Worm (Caenorhabditis elegans) whole organism, young adult: ENCODE results near the gene C28C12.11.

Experiments
- B0261.1 ChIP-seq: sonication (generic microtip); optimal IDR thresholded peaks from 2 replicates; lab custom pipeline; 2016; ENCODE audit warnings: mild to moderate bottlenecking, missing genetic modification characterization, moderate library complexity, missing compliant biosample characterization
- F10E7.11 ChIP-seq: sonication (generic microtip); optimal IDR thresholded peaks from 2 replicates; lab custom pipeline; 2017; ENCODE audit warnings: mild to moderate bottlenecking, missing genetic modification characterization, moderate library complexity, missing compliant biosample characterization
- F33H1.4 ChIP-seq: fragments of 200-800 bp; sonication (Bioruptor generic); IDR thresholded peaks from 2 replicates; pipeline ENCODE4 v1.3.6; 2022; ENCODE audit warnings: missing genetic modification reagents, missing genetic modification characterization, missing compliant biosample characterization
- Y56A3A.18 ChIP-seq: fragments of 200-800 bp; sonication (Bioruptor generic); IDR thresholded peaks from 2 replicates; pipeline ENCODE4 v1.3.6; 2022; ENCODE audit warnings: missing genetic modification reagents, missing genetic modification characterization, missing compliant biosample characterization
- Y95B8A.8 ChIP-seq: fragments of 200-800 bp; sonication (Bioruptor generic); IDR thresholded peaks from 2 replicates; pipeline ENCODE4 v1.3.6; 2022; ENCODE audit warnings: missing genetic modification reagents, missing genetic modification characterization, missing compliant biosample characterization
- atf-7 ChIP-seq: sonication (generic microtip); optimal IDR thresholded peaks from 2 replicates; lab custom pipeline; 2017; ENCODE audit warnings: mild to moderate bottlenecking, missing genetic modification characterization, missing compliant biosample characterization
- athp-1 ChIP-seq: sonication (generic microtip); optimal IDR thresholded peaks from 2 replicates; lab custom pipeline; 2017; ENCODE audit warnings: mild to moderate bottlenecking, missing genetic modification characterization, missing compliant biosample characterization
- attf-3 ChIP-seq: fragments of 200-800 bp; sonication (Bioruptor generic); conservative IDR thresholded peaks from 2 replicates; pipeline ENCODE4 v1.3.6; 2022; ENCODE audit warnings: missing genetic modification reagents, missing genetic modification characterization, missing compliant biosample characterization
- bed-2 ChIP-seq: fragments of 200-800 bp; sonication (Bioruptor generic); IDR thresholded peaks from 2 replicates; pipeline ENCODE4 v1.3.6; 2022; ENCODE audit warnings: missing genetic modification reagents, missing genetic modification characterization, missing compliant biosample characterization
- ceh-79 ChIP-seq: sonication (generic microtip); optimal IDR thresholded peaks from 2 replicates; lab custom pipeline; 2017; ENCODE audit warnings: mild to moderate bottlenecking, missing genetic modification characterization, missing compliant biosample characterization
- ceh-91 ChIP-seq: fragments of 200-800 bp; sonication (Bioruptor generic); IDR thresholded peaks from 2 replicates; pipeline ENCODE4 v1.3.6; 2022; ENCODE audit warnings: missing genetic modification reagents, missing genetic modification characterization, missing compliant biosample characterization
- die-1 ChIP-seq: sonication (generic microtip); optimal IDR thresholded peaks from 2 replicates; lab custom pipeline; 2016; ENCODE audit warnings: missing genotype, mild to moderate bottlenecking, missing genetic modification characterization, missing compliant biosample characterization
- dox-1 ChIP-seq: fragments of 200-800 bp; sonication (Bioruptor generic); IDR thresholded peaks from 2 replicates; pipeline ENCODE4 v1.3.6; 2022; ENCODE audit warnings: missing genetic modification reagents, missing genetic modification characterization, missing compliant biosample characterization
- dpff-1 ChIP-seq: sonication (generic microtip); optimal IDR thresholded peaks from 2 replicates; lab custom pipeline; 2017; ENCODE audit warnings: mild to moderate bottlenecking, missing genetic modification characterization, missing compliant biosample characterization
- efl-1 ChIP-seq: fragments of 150-350 bp; optimal IDR thresholded peaks from 2 replicates; lab custom pipeline; 2014; ENCODE audit warnings: missing biosample characterization, missing genetic modification reagents, missing genetic modification characterization
- ets-4 ChIP-seq: fragments of 200-800 bp; sonication (Bioruptor generic); optimal IDR thresholded peaks from 2 replicates; lab custom pipeline; 2018; ENCODE audit warnings: mild to moderate bottlenecking, missing genetic modification characterization, missing compliant biosample characterization
- hsf-1 ChIP-seq: fragments of 200-800 bp; sonication (Bioruptor generic); IDR thresholded peaks from 2 replicates; pipeline ENCODE4 v1.3.6; 2022; ENCODE audit warnings: missing genetic modification reagents, missing genetic modification characterization, missing compliant biosample characterization
- let-526 ChIP-seq: fragments of 200-800 bp; sonication (Bioruptor generic); IDR thresholded peaks from 2 replicates; pipeline ENCODE4 v1.3.6; 2022; ENCODE audit warnings: missing genetic modification reagents, missing genetic modification characterization, missing compliant biosample characterization
- lin-26 ChIP-seq: fragments of 200-800 bp; sonication (Bioruptor generic); IDR thresholded peaks from 2 replicates; pipeline ENCODE4 v1.3.6; 2022; ENCODE audit warnings: missing genetic modification reagents, missing genetic modification characterization, missing compliant biosample characterization
- lin-54 ChIP-seq: fragments of 200-800 bp; sonication (Bioruptor generic); optimal IDR thresholded peaks from 2 replicates; lab custom pipeline; 2018; ENCODE audit warnings: mild to moderate bottlenecking, missing genetic modification characterization, missing compliant biosample characterization
- madf-6 ChIP-seq: fragments of 200-800 bp; sonication (Bioruptor generic); IDR thresholded peaks from 2 replicates; pipeline ENCODE4 v1.3.6; 2022; ENCODE audit warnings: missing genetic modification reagents, missing genetic modification characterization, missing compliant biosample characterization
- mxl-1 ChIP-seq: sonication (generic microtip); optimal IDR thresholded peaks from 2 replicates; lab custom pipeline; 2016; ENCODE audit warnings: missing genetic modification characterization, missing compliant biosample characterization
- nhr-80 ChIP-seq: sonication (generic microtip); optimal IDR thresholded peaks from 2 replicates; lab custom pipeline; 2016; ENCODE audit warnings: missing genetic modification characterization, missing compliant biosample characterization
- rcor-1 ChIP-seq: fragments of 200-800 bp; sonication (Bioruptor generic); IDR thresholded peaks from 2 replicates; pipeline ENCODE4 v1.3.6; 2022; ENCODE audit warnings: missing genetic modification reagents, missing genetic modification characterization, missing compliant biosample characterization
- repo-1 ChIP-seq: sonication (generic microtip); optimal IDR thresholded peaks from 2 replicates; lab custom pipeline; 2017; ENCODE audit warnings: mild to moderate bottlenecking, missing genetic modification characterization, missing compliant biosample characterization
- snpc-4 ChIP-seq, 5 experiments: fragments of 150-350 bp in 1 of 5; sonication (generic microtip) in 4 of 5; optimal IDR thresholded peaks; 2 replicates each; lab custom pipeline; 2014 to 2018; ENCODE audit warnings: missing genetic modification characterization in 5 of 5, missing biosample characterization in 3 of 5, antibody characterized with exemption in 2 of 5, mild to moderate bottlenecking in 2 of 5, missing compliant biosample characterization in 2 of 5, missing genotype in 2 of 5, moderate library complexity in 2 of 5, missing genetic modification reagents in 1 of 5
- tlf-1 ChIP-seq: fragments of 200-800 bp; sonication (Bioruptor generic); optimal IDR thresholded peaks from 2 replicates; lab custom pipeline; 2018; ENCODE audit warnings: mild to moderate bottlenecking, missing genetic modification characterization, missing compliant biosample characterization
- ztf-25 ChIP-seq: fragments of 200-800 bp; sonication (Bioruptor generic); IDR thresholded peaks from 2 replicates; pipeline ENCODE4 v1.3.6; 2022; ENCODE audit warnings: missing genetic modification reagents, missing genetic modification characterization, missing compliant biosample characterization
- ztf-28 ChIP-seq: fragments of 200-800 bp; sonication (Bioruptor generic); IDR thresholded peaks from 2 replicates; pipeline ENCODE4 v1.3.6; 2022; ENCODE audit warnings: missing genetic modification reagents, missing genetic modification characterization, missing compliant biosample characterization

The C28C12.11 gene

ce11 chrIV:8468729-8469340 lies 5.0 kb upstream of the C28C12.11 start (continued):
- TF ChIP-seq Y95B8A.8 (GFP tag; lab: Robert Waterston, UW): 0 out of 2 replicates have a peak, but pooled peaks have one; percentile 5
- peak; percentile 83 for TF ChIP-seq rcor-1 (GFP tag; lab: Robert Waterston, UW)
- peak; percentile 57; the same call in 1 of the 2 replicates for TF ChIP-seq ztf-25

- TF ChIP-seq dox-1 (GFP tag; lab: Robert Waterston, UW): 0 out of 2 replicates have a peak, but pooled peaks have one; percentile 42
- TF ChIP-seq F33H1.4 (GFP tag; lab: Robert Waterston, UW): peak; percentile 52
- peak; percentile 95 for TF ChIP-seq hsf-1 (GFP tag; lab: Robert Waterston, UW)
Measured at ce11 chrIV:8470206-8470605, 3.6 kb upstream of the C28C12.11 start.

- TF ChIP-seq lin-54 (GFP tag; lab: Kevin White, UChicago) (no peak), die-1 (no peak), B0261.1 (tag; lab: Kevin White, UChicago) (no peak), ets-4 (GFP tag; lab: Kevin White, UChicago) (no peak), bed-2 (GFP tag; lab: Robert Waterston, UW) (no peak), hsf-1 (GFP tag; lab: Robert Waterston, UW) (no peak)
Measured at ce11 chrIV:8472493-8472892, 1.4 kb upstream of the C28C12.11 start, which contains the start of gene oat-1. TSS of gene oat-1 (minus strand) at chrIV:8472593.

ce11 chrIV:8475030-8475679 lies 1.3 kb downstream of the C28C12.11 start:
- TF ChIP-seq nhr-80 (tag; lab: Kevin White, UChicago) (peak; percentile 86), dpff-1 (no peak)
- TF ChIP-seq, all 124 proteins: peak for 1

ce11 chrIV:8476166-8476565 lies 2.3 kb downstream of the C28C12.11 start:
- TF ChIP-seq attf-3 (no peak), tlf-1 (GFP tag; lab: Kevin White, UChicago) (no peak), madf-6 (GFP tag; lab: Robert Waterston, UW) (no peak), lin-26 (GFP tag; lab: Robert Waterston, UW) (no peak), efl-1 (GFP tag; lab: Kevin White, UChicago) (no peak), nhr-80 (tag; lab: Kevin White, UChicago) (no peak), F10E7.11 (tag; lab: Kevin White, UChicago) (no peak), ztf-28 (GFP tag; lab: Robert Waterston, UW) (no peak), ceh-79 (no peak), rcor-1 (GFP tag; lab: Robert Waterston, UW) (no peak), ceh-91 (GFP tag; lab: Robert Waterston, UW) (no peak), snpc-4 (GFP tag; optimal IDR thresholded peaks at IDR 0.05; lab: Kevin White, UChicago) (no peak), snpc-4 (tag; optimal IDR thresholded peaks at IDR 0.05; lab: Kevin White, UChicago) (no peak), atf-7 (tag; lab: Kevin White, UChicago) (no peak), athp-1 (tag; lab: Kevin White, UChicago) (no peak), Y56A3A.18 (no peak), mxl-1 (tag; lab: Kevin White, UChicago) (no peak), dpff-1 (no peak), repo-1 (tag; lab: Kevin White, UChicago) (no peak), let-526 (no peak)
